Worm (Caenorhabditis elegans) whole organism, late embryonic: ENCODE results near the gene mpst-1.

Experiments
- C38D4.7 ChIP-seq: fragments of 200-800 bp; sonication (Bioruptor generic); optimal IDR thresholded peaks from 2 replicates; lab custom pipeline; 2018; ENCODE audit warnings: mild to moderate bottlenecking, missing genetic modification characterization, moderate library complexity, missing compliant biosample characterization
- F13H6.1 ChIP-seq: sonication (generic microtip); optimal IDR thresholded peaks from 2 replicates; lab custom pipeline; 2016; ENCODE audit warnings: missing genetic modification characterization, missing compliant biosample characterization
- K02D7.2 ChIP-seq: sonication (generic microtip); optimal IDR thresholded peaks from 2 replicates; lab custom pipeline; 2017; ENCODE audit warnings: mild to moderate bottlenecking, missing genetic modification characterization, missing compliant biosample characterization
- T23F11.4 ChIP-seq: fragments of 200-800 bp; sonication (Bioruptor generic); optimal IDR thresholded peaks from 2 replicates; lab custom pipeline; 2018; ENCODE audit warnings: mild to moderate bottlenecking, missing genetic modification characterization, missing compliant biosample characterization
- ahr-1 ChIP-seq: sonication (generic microtip); optimal IDR thresholded peaks from 2 replicates; lab custom pipeline; 2016; ENCODE audit warnings: missing genetic modification characterization, missing compliant biosample characterization
- ama-1 ChIP-seq: fragments of 150-350 bp; optimal IDR thresholded peaks from 2 replicates; lab custom pipeline; 2014
- ceh-14 ChIP-seq: sonication (generic microtip); optimal IDR thresholded peaks from 2 replicates; lab custom pipeline; 2016; ENCODE audit warnings: missing genotype, missing genetic modification characterization, missing compliant biosample characterization
- ceh-19 ChIP-seq: fragments of 200-800 bp; sonication (Bioruptor generic); optimal IDR thresholded peaks from 2 replicates; lab custom pipeline; 2018; ENCODE audit warnings: mild to moderate bottlenecking, missing genetic modification characterization, missing compliant biosample characterization
- ceh-45 ChIP-seq: fragments of 200-800 bp; sonication (Bioruptor generic); IDR thresholded peaks from 2 replicates; pipeline ENCODE4 v1.3.6; 2022; ENCODE audit warnings: missing genetic modification reagents, missing genetic modification characterization, missing compliant biosample characterization
- ceh-6 ChIP-seq: fragments of 200-800 bp; sonication (Bioruptor generic); optimal IDR thresholded peaks from 2 replicates; lab custom pipeline; 2018; ENCODE audit warnings: mild to moderate bottlenecking, missing genetic modification characterization, missing compliant biosample characterization
- ceh-9 ChIP-seq: sonication (generic microtip); optimal IDR thresholded peaks from 2 replicates; lab custom pipeline; 2016; ENCODE audit warnings: mild to moderate bottlenecking, missing genetic modification characterization, inconsistent platforms, missing compliant biosample characterization
- che-1 ChIP-seq: sonication (generic microtip); optimal IDR thresholded peaks from 2 replicates; lab custom pipeline; 2016; ENCODE audit warnings: mild to moderate bottlenecking, missing genetic modification characterization, missing compliant biosample characterization
- dmd-4 ChIP-seq: sonication (generic microtip); optimal IDR thresholded peaks from 2 replicates; lab custom pipeline; 2016; ENCODE audit warnings: borderline replicate concordance, missing genetic modification characterization, missing compliant biosample characterization
- dve-1 ChIP-seq: sonication (generic microtip); optimal IDR thresholded peaks from 2 replicates; lab custom pipeline; 2017; ENCODE audit warnings: antibody characterized with exemption, mild to moderate bottlenecking, missing genetic modification characterization, missing compliant biosample characterization
- elt-2 ChIP-seq: sonication (generic microtip); optimal IDR thresholded peaks from 2 replicates; lab custom pipeline; 2016; ENCODE audit warnings: missing genetic modification reagents, missing genetic modification characterization, missing compliant biosample characterization
- ets-4 ChIP-seq: sonication (generic microtip); optimal IDR thresholded peaks from 2 replicates; lab custom pipeline; 2016; ENCODE audit warnings: missing genetic modification characterization, missing compliant biosample characterization
- lin-11 ChIP-seq: fragments of 200-800 bp; sonication (Bioruptor generic); optimal IDR thresholded peaks from 2 replicates; lab custom pipeline; 2018; ENCODE audit warnings: mild to moderate bottlenecking, missing genetic modification characterization, missing compliant biosample characterization
- mec-3 ChIP-seq: sonication (generic microtip); optimal IDR thresholded peaks from 2 replicates; lab custom pipeline; 2016; ENCODE audit warnings: borderline replicate concordance, missing genetic modification characterization, missing compliant biosample characterization
- nhr-11 ChIP-seq: fragments of 150-350 bp; optimal IDR thresholded peaks from 2 replicates; lab custom pipeline; 2014; ENCODE audit warnings: missing biosample characterization, missing genetic modification characterization
- nhr-232 ChIP-seq: sonication (generic microtip); optimal IDR thresholded peaks from 2 replicates; lab custom pipeline; 2016; ENCODE audit warnings: missing genetic modification characterization, missing compliant biosample characterization
- pag-3 ChIP-seq: sonication (generic microtip); optimal IDR thresholded peaks from 2 replicates; lab custom pipeline; 2016; ENCODE audit warnings: missing compliant biosample characterization, missing genetic modification characterization, borderline replicate concordance
- sdc-2 ChIP-seq: sonication (generic microtip); optimal IDR thresholded peaks from 2 replicates; lab custom pipeline; 2016; ENCODE audit warnings: missing genotype, missing genetic modification characterization, missing compliant biosample characterization
- sox-4 ChIP-seq: sonication (generic microtip); optimal IDR thresholded peaks from 2 replicates; lab custom pipeline; 2017; ENCODE audit warnings: mild to moderate bottlenecking, missing genetic modification characterization, inconsistent platforms, missing compliant biosample characterization
- tbx-2 ChIP-seq: sonication (generic microtip); optimal IDR thresholded peaks from 2 replicates; lab custom pipeline; 2016; ENCODE audit warnings: missing genetic modification characterization, missing compliant biosample characterization
- tbx-7 ChIP-seq: sonication (generic microtip); optimal IDR thresholded peaks from 2 replicates; lab custom pipeline; 2016; ENCODE audit warnings: missing genotype, missing genetic modification characterization, missing compliant biosample characterization
- ttx-3 ChIP-seq: sonication (generic microtip); optimal IDR thresholded peaks from 2 replicates; lab custom pipeline; 2016; ENCODE audit warnings: missing genetic modification reagents, missing genetic modification characterization, missing compliant biosample characterization
- unc-42 ChIP-seq: sonication (generic microtip); optimal IDR thresholded peaks from 2 replicates; lab custom pipeline; 2016; ENCODE audit warnings: missing genotype, missing genetic modification characterization, missing compliant biosample characterization
- unc-86 ChIP-seq: sonication (generic microtip); optimal IDR thresholded peaks from 2 replicates; lab custom pipeline; 2016; ENCODE audit warnings: missing genetic modification characterization, missing compliant biosample characterization

Gene mpst-1

DNA sequence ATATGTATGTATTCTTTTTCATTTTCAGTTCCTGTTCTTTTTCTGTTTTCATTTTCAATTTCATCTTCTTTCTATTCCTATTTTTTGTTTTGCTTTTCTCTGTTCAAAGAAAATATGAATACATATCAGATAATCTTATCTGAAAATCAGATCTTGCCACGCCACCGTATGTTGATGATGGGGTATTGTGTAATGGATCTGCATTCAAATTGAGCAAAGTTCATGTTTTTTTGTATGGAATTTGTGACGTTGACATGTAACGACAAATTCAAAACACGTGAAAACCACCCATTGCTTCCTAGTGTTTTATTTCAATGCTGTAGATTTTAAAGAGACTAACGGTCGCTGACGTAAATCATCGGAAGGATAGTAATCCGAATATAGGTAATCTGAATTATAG, 31.4 kb upstream of the mpst-1 start:
- no peak for TF ChIP-seq ceh-45 (GFP tag; lab: Robert Waterston, UW)
- no peak for TF ChIP-seq nhr-11 (tag; lab: Kevin White, UChicago)
- TF ChIP-seq, all 69 proteins: peak for 0

DNA sequence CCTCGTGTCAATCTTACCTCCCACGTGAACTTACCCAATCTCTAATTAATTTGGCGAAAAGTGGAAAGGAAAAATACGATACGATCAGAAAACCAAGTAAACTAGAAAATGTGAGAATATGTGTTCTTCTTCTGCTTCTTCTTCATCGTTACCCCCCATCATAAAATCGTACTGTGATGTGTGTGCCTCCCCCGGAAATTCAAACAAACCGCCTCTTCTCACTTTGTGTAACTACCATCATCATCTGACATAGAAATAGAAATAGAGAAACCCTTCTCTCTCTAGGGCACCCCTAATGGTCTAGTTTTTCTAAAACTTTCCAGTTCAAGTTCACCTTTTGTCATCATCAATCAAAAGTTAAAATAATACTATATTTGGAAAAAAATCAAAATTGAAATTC, 30.9 kb upstream of the mpst-1 start:
- TF ChIP-seq T23F11.4 (no peak), ceh-6 (GFP tag; lab: Kevin White, UChicago) (no peak), elt-2 (tag; lab: Kevin White, UChicago) (no peak), unc-86 (tag; lab: Kevin White, UChicago) (no peak), ama-1 (lab: Kevin White, UChicago) (no peak), nhr-232 (tag; lab: Kevin White, UChicago) (no peak), ets-4 (tag; lab: Kevin White, UChicago) (no peak), tbx-7 (tag; lab: Kevin White, UChicago) (no peak)

DNA sequence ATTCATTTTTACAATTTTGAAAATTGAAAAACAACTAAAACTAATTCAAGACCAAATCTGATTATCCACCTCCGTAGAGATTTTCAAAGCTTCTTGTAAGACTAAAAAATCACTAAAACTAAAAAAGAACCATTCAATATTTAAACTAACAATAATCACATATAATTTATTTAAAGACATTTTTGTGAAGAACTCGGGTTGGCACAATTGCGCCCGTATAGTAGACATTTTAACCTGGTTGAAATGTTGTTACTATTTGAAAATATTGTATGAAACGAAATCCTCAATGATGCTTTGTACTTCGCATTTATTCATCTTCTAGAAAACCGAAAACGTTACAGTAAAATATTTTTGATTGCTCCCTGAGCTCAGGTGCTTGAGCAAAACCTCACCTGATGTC, 29.2 kb upstream of the mpst-1 start:
- TF ChIP-seq nhr-232 (tag; lab: Kevin White, UChicago) = no peak
- no peak for TF ChIP-seq dve-1 (tag; lab: Kevin White, UChicago)
- no peak for TF ChIP-seq elt-2 (tag; lab: Kevin White, UChicago)
- no peak for TF ChIP-seq mec-3 (tag; lab: Kevin White, UChicago)
- no peak for TF ChIP-seq sdc-2 (tag; lab: Kevin White, UChicago)
- TF ChIP-seq dmd-4 (tag; lab: Kevin White, UChicago) = no peak
- TF ChIP-seq lin-11 (tag; lab: Kevin White, UChicago) = no peak
- TF ChIP-seq ceh-6 (GFP tag; lab: Kevin White, UChicago) = no peak
- TF ChIP-seq sox-4 (tag; lab: Kevin White, UChicago) = no peak
- TF ChIP-seq ceh-9 = no peak
- TF ChIP-seq pag-3 (tag; lab: Kevin White, UChicago) = no peak
- TF ChIP-seq ets-4 (tag; lab: Kevin White, UChicago) = no peak
- TF ChIP-seq F13H6.1 = no peak
- no peak for TF ChIP-seq ceh-14 (tag; lab: Kevin White, UChicago)
- no peak for TF ChIP-seq K02D7.2 (tag; lab: Kevin White, UChicago)

DNA sequence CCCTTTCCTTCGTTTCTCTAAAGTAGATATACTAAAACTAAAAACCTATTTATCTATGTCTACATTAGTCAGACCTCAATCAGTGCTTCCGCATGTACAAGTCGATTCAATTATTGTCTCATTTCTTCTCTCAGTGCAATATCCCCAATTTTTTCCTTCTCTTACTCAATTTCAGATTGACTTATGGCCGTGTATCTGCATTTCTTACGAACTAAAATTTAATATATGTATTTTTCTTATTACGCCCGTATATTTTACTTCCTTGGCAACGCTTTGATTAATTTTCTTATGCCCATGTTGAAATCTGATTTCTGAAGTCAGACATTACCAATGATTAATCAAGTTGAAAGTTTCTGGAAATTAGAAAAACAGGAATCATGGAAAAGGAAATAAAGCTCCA, 28.0 kb upstream of the mpst-1 start:
- TF ChIP-seq unc-42 (tag; lab: Kevin White, UChicago) = peak; percentile 93
- no peak for TF ChIP-seq T23F11.4
- TF ChIP-seq ceh-14 (tag; lab: Kevin White, UChicago) = peak; percentile 98

DNA sequence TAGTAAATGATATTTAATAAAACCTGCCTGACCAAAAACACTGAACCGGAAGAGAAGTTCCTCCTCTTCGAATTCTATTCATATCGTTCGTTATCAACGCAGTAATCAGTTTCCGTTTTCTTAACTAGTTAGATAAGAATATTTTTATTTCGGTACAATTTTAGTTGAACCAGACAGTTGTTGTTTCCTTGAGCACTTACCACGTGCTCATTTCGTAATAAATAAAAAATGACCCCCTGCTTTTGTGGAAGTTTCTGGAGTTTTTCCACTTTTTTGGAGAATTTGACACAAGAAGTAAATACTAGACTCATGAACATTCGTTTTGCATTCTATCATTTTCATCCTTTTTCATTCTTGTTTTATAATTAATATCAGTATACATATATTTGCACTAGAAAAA, 26.9 kb upstream of the mpst-1 start:
- no peak for TF ChIP-seq dve-1 (tag; lab: Kevin White, UChicago)
- TF ChIP-seq elt-2 (tag; lab: Kevin White, UChicago) = peak; percentile 32

DNA sequence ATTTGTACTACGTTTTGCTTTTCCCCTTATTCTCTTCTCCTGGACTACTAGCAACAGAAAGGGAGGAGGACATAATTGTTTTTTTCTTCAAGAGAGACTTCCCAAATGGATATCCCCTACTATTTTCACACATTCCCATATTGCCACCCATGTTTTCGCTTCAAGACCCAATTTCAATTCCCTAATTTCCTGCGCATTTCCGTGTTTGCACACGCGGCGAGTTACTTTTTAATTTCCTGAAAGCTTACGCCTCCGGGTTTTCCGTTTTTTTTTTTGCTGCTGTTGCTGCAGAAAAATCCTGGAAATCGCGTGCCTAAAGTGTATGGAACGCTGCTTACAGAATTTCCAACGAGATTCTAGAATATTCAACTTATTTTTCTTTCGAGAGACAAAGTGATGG, 25.4 kb upstream of the mpst-1 start:
- TF ChIP-seq unc-42 (tag; lab: Kevin White, UChicago) (peak; percentile 21), ttx-3 (tag; lab: Kevin White, UChicago) (peak; percentile 6), che-1 (tag; lab: Kevin White, UChicago) (peak; percentile 3), pag-3 (tag; lab: Kevin White, UChicago) (no peak), C38D4.7 (GFP tag; lab: Kevin White, UChicago) (no peak), tbx-2 (tag; lab: Kevin White, UChicago) (peak; percentile 34), ceh-19 (GFP tag; lab: Kevin White, UChicago) (peak; percentile 29), ama-1 (lab: Kevin White, UChicago) (no peak)

DNA sequence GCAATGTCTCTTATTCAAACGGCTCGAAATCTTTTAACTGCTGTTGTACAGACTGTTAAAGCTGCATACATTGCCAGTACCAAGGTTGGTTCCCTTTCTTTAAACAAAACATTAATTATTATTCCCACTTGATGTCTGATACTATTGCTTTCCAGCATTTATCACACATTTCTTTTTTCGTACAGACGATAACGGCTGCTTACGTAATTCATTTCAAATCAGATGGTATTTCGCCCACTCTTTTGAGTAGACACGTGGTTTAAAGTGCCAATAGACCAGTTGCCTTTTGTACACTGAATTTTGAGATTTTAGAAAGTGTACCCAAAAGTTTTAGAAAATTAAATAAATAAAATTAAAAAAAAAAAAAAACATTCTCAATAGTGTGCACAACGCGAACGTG, 22.5 kb upstream of the mpst-1 start:
- TF ChIP-seq nhr-11 (tag; lab: Kevin White, UChicago) (no peak), ceh-6 (GFP tag; lab: Kevin White, UChicago) (no peak), ceh-45 (GFP tag; lab: Robert Waterston, UW) (no peak), ahr-1 (tag; lab: Kevin White, UChicago) (no peak), ceh-9 (no peak), ets-4 (tag; lab: Kevin White, UChicago) (no peak), F13H6.1 (no peak)
